Fruit fly (Drosophila melanogaster) whole organism, embryonic: ENCODE data around the gene Pde9.

ENCODE experiments used
- Bdp1 ChIP-seq: fragments of 200-800 bp; sonication (Bioruptor generic); optimal IDR thresholded peaks from 3 replicates; lab custom pipeline; 2016; ENCODE audit warnings: missing biosample characterization, missing genetic modification characterization
- Bgb ChIP-seq: fragments of 200-800 bp; sonication (Bioruptor generic); IDR thresholded peaks from 2 replicates; pipeline ENCODE4 v1.3.6; 2022; ENCODE audit warnings: missing biosample characterization, missing genetic modification characterization; ENCODE audit not compliant: partially characterized antibody
- CG11247 ChIP-seq: fragments of 200-800 bp; sonication (Bioruptor generic); IDR thresholded peaks from 2 replicates; pipeline ENCODE4 v1.3.6; 2022; ENCODE audit warnings: missing biosample characterization, missing genetic modification characterization
- CG12391 ChIP-seq: fragments of 200-800 bp; sonication (Bioruptor generic); optimal IDR thresholded peaks from 3 replicates; lab custom pipeline; 2018; ENCODE audit warnings: missing biosample characterization, mild to moderate bottlenecking, missing genetic modification characterization, moderate library complexity
- CG15011 ChIP-seq: fragments of 200-800 bp; sonication (Bioruptor generic); optimal IDR thresholded peaks from 3 replicates; lab custom pipeline; 2018; ENCODE audit warnings: missing biosample characterization, mild to moderate bottlenecking, missing genetic modification characterization
- CG15269 ChIP-seq: fragments of 200-800 bp; sonication (Bioruptor generic); optimal IDR thresholded peaks from 2 replicates; lab custom pipeline; 2018; ENCODE audit warnings: missing biosample characterization, mild to moderate bottlenecking, missing genetic modification characterization, moderate library complexity
- CG15696 ChIP-seq: fragments of 200-800 bp; sonication (Bioruptor generic); optimal IDR thresholded peaks from 2 replicates; lab custom pipeline; 2019; ENCODE audit warnings: missing biosample characterization, mild to moderate bottlenecking, missing genetic modification characterization, moderate library complexity
- CG1602 ChIP-seq: fragments of 200-800 bp; sonication (Bioruptor generic); optimal IDR thresholded peaks from 3 replicates; lab custom pipeline; 2016; ENCODE audit warnings: missing biosample characterization, missing genetic modification characterization
- CG16813 ChIP-seq: fragments of 200-800 bp; sonication (Bioruptor generic); IDR thresholded peaks from 3 replicates; pipeline ENCODE4 v1.3.6; 2022; ENCODE audit warnings: missing biosample characterization, missing genetic modification characterization; ENCODE audit not compliant: partially characterized antibody
- CG17802 ChIP-seq: fragments of 200-800 bp; sonication (Bioruptor generic); optimal IDR thresholded peaks from 2 replicates; lab custom pipeline; 2018; ENCODE audit warnings: missing biosample characterization, mild to moderate bottlenecking, missing genetic modification characterization, moderate library complexity
- CG2120 ChIP-seq: fragments of 200-800 bp; sonication (Bioruptor generic); optimal IDR thresholded peaks from 3 replicates; lab custom pipeline; 2016; ENCODE audit warnings: missing biosample characterization, missing genetic modification characterization
- CG2199 ChIP-seq: fragments of 200-800 bp; sonication (Bioruptor generic); IDR thresholded peaks from 3 replicates; pipeline ENCODE4 v1.3.6; 2022; ENCODE audit warnings: missing biosample characterization, missing genetic modification characterization
- CG2875 ChIP-seq: fragments of 200-800 bp; sonication (Bioruptor generic); optimal IDR thresholded peaks from 2 replicates; lab custom pipeline; 2017; ENCODE audit warnings: missing biosample characterization, mild to moderate bottlenecking, missing genetic modification characterization, missing genetic modification reagents
- CG2889 ChIP-seq: fragments of 200-800 bp; sonication (Bioruptor generic); IDR thresholded peaks from 3 replicates; pipeline ENCODE4 v1.3.6; 2022; ENCODE audit warnings: missing biosample characterization, missing genetic modification characterization
- CG30403 ChIP-seq: fragments of 200-800 bp; sonication (Bioruptor generic); optimal IDR thresholded peaks from 3 replicates; lab custom pipeline; 2016; ENCODE audit warnings: missing biosample characterization, missing genetic modification characterization
- CG30431 ChIP-seq: fragments of 200-800 bp; sonication (Bioruptor generic); optimal IDR thresholded peaks from 2 replicates; lab custom pipeline; 2017; ENCODE audit warnings: missing biosample characterization, missing genetic modification characterization
- CG32772 ChIP-seq: fragments of 200-800 bp; sonication (Bioruptor generic); IDR thresholded peaks from 2 replicates; pipeline ENCODE4 v1.3.6; 2022; ENCODE audit warnings: missing biosample characterization, missing genetic modification characterization
- CG42726 ChIP-seq: fragments of 200-800 bp; sonication (Bioruptor generic); IDR thresholded peaks from 2 replicates; pipeline ENCODE4 v1.3.6; 2022; ENCODE audit warnings: missing biosample characterization, missing genetic modification characterization; ENCODE audit not compliant: partially characterized antibody
- CG4730 ChIP-seq: fragments of 200-800 bp; sonication (Bioruptor generic); IDR thresholded peaks from 2 replicates; pipeline ENCODE4 v1.3.6; 2022; ENCODE audit warnings: missing biosample characterization, missing genetic modification characterization
- CG7928 ChIP-seq: fragments of 200-800 bp; sonication (Bioruptor generic); optimal IDR thresholded peaks from 2 replicates; lab custom pipeline; 2017; ENCODE audit warnings: missing biosample characterization, mild to moderate bottlenecking, missing genetic modification characterization
- CG7987 ChIP-seq: fragments of 200-800 bp; sonication (Bioruptor generic); optimal IDR thresholded peaks from 2 replicates; lab custom pipeline; 2018; ENCODE audit warnings: missing biosample characterization, mild to moderate bottlenecking, missing genetic modification characterization, moderate library complexity
- CG8478 ChIP-seq: fragments of >200 bp; optimal IDR thresholded peaks from 2 replicates; lab custom pipeline; 2018
- CG9727 ChIP-seq: fragments of 200-800 bp; sonication (Bioruptor generic); optimal IDR thresholded peaks from 3 replicates; lab custom pipeline; 2017; ENCODE audit warnings: missing biosample characterization, mild to moderate bottlenecking, missing genetic modification characterization
- Ets65A ChIP-seq: fragments of 200-800 bp; sonication (Bioruptor generic); peaks from one replicate; lab custom pipeline; 2016; ENCODE audit warnings: missing biosample characterization, missing genetic modification characterization
- Hey ChIP-seq: fragments of 200-800 bp; sonication (Bioruptor generic); optimal IDR thresholded peaks from 3 replicates; lab custom pipeline; 2018; ENCODE audit warnings: missing biosample characterization, mild to moderate bottlenecking, missing genetic modification characterization
- Hmx ChIP-seq: fragments of 200-800 bp; sonication (Bioruptor generic); optimal IDR thresholded peaks from 2 replicates; lab custom pipeline; 2016; ENCODE audit warnings: missing biosample characterization, missing genetic modification characterization
- Hr3 ChIP-seq: fragments of 200-800 bp; sonication (Bioruptor generic); optimal IDR thresholded peaks from 3 replicates; lab custom pipeline; 2016; ENCODE audit warnings: missing biosample characterization, missing genetic modification characterization
- Nf-YB ChIP-seq: fragments of 200-800 bp; sonication (Bioruptor generic); optimal IDR thresholded peaks from 3 replicates; lab custom pipeline; 2019; ENCODE audit warnings: missing biosample characterization, mild to moderate bottlenecking, missing genetic modification characterization, moderate library complexity
- Rx ChIP-seq: fragments of 200-800 bp; sonication (Bioruptor generic); IDR thresholded peaks from 2 replicates; pipeline ENCODE4 v1.3.6; 2022; ENCODE audit warnings: missing biosample characterization, missing genetic modification characterization
- Sox102F ChIP-seq: fragments of 200-800 bp; sonication (Bioruptor generic); optimal IDR thresholded peaks from 2 replicates; lab custom pipeline; 2018; ENCODE audit warnings: missing biosample characterization, mild to moderate bottlenecking, missing genetic modification characterization, moderate library complexity
- Stat92E ChIP-seq, 3 experiments: fragments of >200 bp in 2 of 3; fragments of 200-800 bp in 1 of 3; sonication (Bioruptor generic) in 1 of 3; optimal IDR thresholded peaks; 2 replicates each; lab custom pipeline; 2017 to 2019; ENCODE audit warnings: missing biosample characterization in 3 of 3, missing genetic modification characterization in 3 of 3, mild to moderate bottlenecking in 1 of 3, moderate library complexity in 1 of 3
- Usf ChIP-seq: fragments of 200-800 bp; sonication (Bioruptor generic); optimal IDR thresholded peaks from 2 replicates; lab custom pipeline; 2017; ENCODE audit warnings: missing genotype, missing biosample characterization, missing genetic modification characterization
- Xrp1 ChIP-seq: fragments of 200-800 bp; sonication (Bioruptor generic); IDR thresholded peaks from 2 replicates; pipeline ENCODE4 v1.3.6; 2022; ENCODE audit warnings: missing biosample characterization, missing genetic modification characterization
- YL-1 ChIP-seq: fragments of 200-800 bp; sonication (Bioruptor generic); optimal IDR thresholded peaks from 3 replicates; lab custom pipeline; 2017; ENCODE audit warnings: missing biosample characterization, mild to moderate bottlenecking, missing genetic modification characterization
- bcd ChIP-seq: fragments of 200-800 bp; sonication (Bioruptor generic); optimal IDR thresholded peaks from 2 replicates; lab custom pipeline; 2017; ENCODE audit warnings: missing biosample characterization, mild to moderate bottlenecking, missing genetic modification characterization
- bsh ChIP-seq, 2 experiments: fragments of 200-800 bp; sonication (Bioruptor generic); optimal IDR thresholded peaks; 2 replicates each; lab custom pipeline; 2017 to 2018; ENCODE audit warnings: mild to moderate bottlenecking in 2 of 2, missing biosample characterization in 2 of 2, missing genetic modification characterization in 2 of 2, moderate library complexity in 1 of 2
- btn ChIP-seq: fragments of 200-800 bp; sonication (Bioruptor generic); optimal IDR thresholded peaks from 2 replicates; lab custom pipeline; 2016; ENCODE audit warnings: missing biosample characterization, missing genetic modification characterization
- cg ChIP-seq: fragments of 200-800 bp; sonication (Bioruptor generic); optimal IDR thresholded peaks from 3 replicates; lab custom pipeline; 2019; ENCODE audit warnings: missing biosample characterization, mild to moderate bottlenecking, missing genetic modification characterization, moderate library complexity
- cwo ChIP-seq: fragments of 200-800 bp; sonication (Bioruptor generic); optimal IDR thresholded peaks from 3 replicates; lab custom pipeline; 2017; ENCODE audit warnings: missing biosample characterization, missing genetic modification characterization, mild to moderate bottlenecking, moderate library complexity, missing genetic modification reagents
- dati ChIP-seq: fragments of 200-800 bp; sonication (Bioruptor generic); IDR thresholded peaks from 2 replicates; pipeline ENCODE4 v1.3.6; 2022; ENCODE audit warnings: missing biosample characterization, missing genetic modification characterization
- en ChIP-seq: fragments of 200-800 bp; sonication (Bioruptor generic); optimal IDR thresholded peaks from 2 replicates; lab custom pipeline; 2016; ENCODE audit warnings: missing biosample characterization, missing genetic modification characterization
- gcm2 ChIP-seq: fragments of 200-800 bp; sonication (Bioruptor generic); optimal IDR thresholded peaks from 2 replicates; lab custom pipeline; 2016; ENCODE audit warnings: missing biosample characterization, missing genetic modification characterization
- gfzf ChIP-seq: fragments of 200-800 bp; sonication (Bioruptor generic); optimal IDR thresholded peaks from 2 replicates; lab custom pipeline; 2016; ENCODE audit warnings: missing biosample characterization, mild to moderate bottlenecking, missing genetic modification characterization, moderate library complexity
- hb ChIP-seq: fragments of 200-800 bp; sonication (Bioruptor generic); IDR thresholded peaks from 3 replicates; pipeline ENCODE4 v1.3.6; 2022; ENCODE audit warnings: missing biosample characterization, missing genetic modification characterization; ENCODE audit not compliant: partially characterized antibody
- inv ChIP-seq: fragments of 200-800 bp; sonication (Bioruptor generic); IDR thresholded peaks from 2 replicates; pipeline ENCODE4 v1.3.6; 2022; ENCODE audit warnings: missing biosample characterization, missing genetic modification characterization; ENCODE audit not compliant: partially characterized antibody
- tgo ChIP-seq: fragments of 200-800 bp; sonication (Bioruptor generic); IDR thresholded peaks from 3 replicates; pipeline ENCODE4 v1.3.6; 2022; ENCODE audit warnings: missing biosample characterization, missing genetic modification characterization
- unpg ChIP-seq: fragments of 200-800 bp; sonication (Bioruptor generic); optimal IDR thresholded peaks from 3 replicates; lab custom pipeline; 2018; ENCODE audit warnings: missing biosample characterization, mild to moderate bottlenecking, missing genetic modification characterization, moderate library complexity
- vnd ChIP-seq: fragments of 200-800 bp; sonication (Bioruptor generic); IDR thresholded peaks from 3 replicates; pipeline ENCODE4 v1.3.6; 2022; ENCODE audit warnings: missing biosample characterization, missing genetic modification characterization; ENCODE audit not compliant: partially characterized antibody
- zf30C ChIP-seq: fragments of 200-800 bp; sonication (Bioruptor generic); optimal IDR thresholded peaks from 3 replicates; lab custom pipeline; 2018; ENCODE audit warnings: missing biosample characterization, mild to moderate bottlenecking, missing genetic modification characterization

Gene Pde9

DNA sequence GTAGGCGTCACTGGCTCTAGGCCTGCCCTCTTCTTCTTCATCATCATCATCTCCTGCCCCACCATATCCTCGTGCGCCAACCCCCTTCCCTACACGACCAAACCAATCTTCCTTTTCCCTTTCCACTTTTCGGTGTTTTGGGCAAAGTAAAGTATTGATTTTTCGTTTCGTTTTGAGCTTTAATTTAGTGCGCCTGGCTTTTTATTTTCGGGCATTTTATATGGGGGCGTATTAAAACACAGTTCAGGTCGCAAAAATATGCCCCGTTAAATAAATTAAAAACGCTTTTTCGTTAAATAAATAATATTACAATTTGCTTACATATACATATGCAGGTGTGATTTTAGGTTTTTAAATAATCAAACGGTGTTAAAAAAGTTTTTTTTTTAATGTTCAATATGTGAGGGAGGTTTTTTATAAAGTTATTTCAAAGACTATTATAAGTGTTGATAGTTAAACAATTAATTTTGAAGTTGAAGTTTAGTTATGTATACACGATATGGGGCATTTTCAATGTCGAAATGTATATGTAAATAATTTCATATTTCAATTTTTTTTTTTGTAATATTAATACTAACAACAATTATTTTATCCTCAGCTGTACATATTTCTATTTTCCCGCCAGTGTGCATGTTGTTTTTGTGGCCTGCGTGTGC lies 159.3 kb downstream of the Pde9 start (continued):
- TF ChIP-seq gfzf (GFP tag; lab: Kevin White, UChicago) (no peak), Sox102F (GFP tag; lab: Kevin White, UChicago) (peak; percentile 87), bcd (peak; percentile 79), Hey (no peak), vnd (GFP tag; lab: Robert Waterston, UW) (no peak), Hmx (GFP tag; lab: Kevin White, UChicago) (no peak), gcm2 (GFP tag; lab: Kevin White, UChicago) (no peak), Ets65A (no peak), btn (GFP tag; lab: Kevin White, UChicago) (no peak), cg (GFP tag; lab: Kevin White, UChicago) (no peak), Stat92E (GFP tag; optimal IDR thresholded peaks at IDR 0.05; lab: Kevin White, UChicago) (no peak), CG7987 (GFP tag; lab: Kevin White, UChicago) (no peak), bsh (GFP tag; optimal IDR thresholded peaks at IDR 0.05; lab: Kevin White, UChicago) (peak in 1 of 2 experiments; percentile 80), unpg (peak; percentile 80), dati (GFP tag; lab: Robert Waterston, UW) (no peak), CG2889 (GFP tag; lab: Robert Waterston, UW) (no peak), Rx (GFP tag; lab: Robert Waterston, UW) (no peak), hb (GFP tag; lab: Robert Waterston, UW) (no peak), CG9727 (GFP tag; lab: Kevin White, UChicago) (peak; percentile 86), en (no peak), Bgb (no peak), CG2120 (peak; percentile 71), CG15696 (tag; lab: Kevin White, UChicago) (no peak), CG16813 (GFP tag; lab: Robert Waterston, UW) (no peak), CG15011 (GFP tag; lab: Kevin White, UChicago) (peak; percentile 23), CG2199 (GFP tag; lab: Robert Waterston, UW) (no peak), CG15269 (peak; percentile 84), CG8478 (lab: Kevin White, UChicago) (no peak), CG17802 (no peak), Usf (GFP tag; lab: Kevin White, UChicago) (no peak), CG2875 (GFP tag; lab: Kevin White, UChicago) (peak; percentile 41), CG12391 (peak; percentile 81), CG7928 (GFP tag; lab: Kevin White, UChicago) (no peak), tgo (peak; percentile 60), Bdp1 (GFP tag; lab: Kevin White, UChicago) (no peak), inv (no peak), CG30431 (GFP tag; lab: Kevin White, UChicago) (no peak), Nf-YB (GFP tag; lab: Kevin White, UChicago) (peak; percentile 59), CG4730 (GFP tag; lab: Robert Waterston, UW) (0 out of 2 replicates have a peak, but pooled peaks have one; percentile 18), CG1602 (GFP tag; lab: Kevin White, UChicago) (peak; percentile 57), Xrp1 (GFP tag; lab: Robert Waterston, UW) (peak; percentile 68), CG11247 (no peak), cwo (GFP tag; lab: Kevin White, UChicago) (peak; percentile 62), zf30C (GFP tag; lab: Kevin White, UChicago) (no peak), Hr3 (GFP tag; lab: Kevin White, UChicago) (peak; percentile 72), CG30403 (GFP tag; lab: Kevin White, UChicago) (peak; percentile 83), CG32772 (GFP tag; lab: Robert Waterston, UW) (no peak; the same call in 1 of the 2 replicates), YL-1 (GFP tag; lab: Kevin White, UChicago) (peak; percentile 1), CG42726 (no peak)
